Worm (Caenorhabditis elegans): ENCODE measurements around the gene frm-5.1.

- TF ChIP-seq flt-1 (GFP tag; IDR thresholded peaks at IDR 0.05) = no peak
- no peak for TF ChIP-seq pes-1 (GFP tag; IDR thresholded peaks at IDR 0.05)
- TF ChIP-seq hmbx-1 (tag; optimal IDR thresholded peaks at IDR 0.05) = no peak
- TF ChIP-seq ama-1 (optimal IDR thresholded peaks at IDR 0.05) = no peak
- TF ChIP-seq tra-4 (tag; optimal IDR thresholded peaks at IDR 0.05) = no peak
- TF ChIP-seq aly-1 (tag; optimal IDR thresholded peaks at IDR 0.05) = no peak
- TF ChIP-seq hmg-4 (GFP tag; optimal IDR thresholded peaks at IDR 0.05) = no peak
- no peak for TF ChIP-seq F13C5.2 (tag; optimal IDR thresholded peaks at IDR 0.05)
- TF ChIP-seq ets-7 (tag; optimal IDR thresholded peaks at IDR 0.05) = no peak
- no peak for TF ChIP-seq scrt-1 (GFP tag; IDR thresholded peaks at IDR 0.05)
- TF ChIP-seq ceh-13 (GFP tag; optimal IDR thresholded peaks at IDR 0.05) = no peak
- TF ChIP-seq sea-1 (GFP tag; conservative IDR thresholded peaks at IDR 0.05) = no peak
Observed at ce11 chrIV:82309-82708, 33.6 kb upstream of the frm-5.1 start.

All from whole organism, early embryonic.